Fruit fly (Drosophila melanogaster): ENCODE measurements around the gene tin.

tin gene

DNA sequence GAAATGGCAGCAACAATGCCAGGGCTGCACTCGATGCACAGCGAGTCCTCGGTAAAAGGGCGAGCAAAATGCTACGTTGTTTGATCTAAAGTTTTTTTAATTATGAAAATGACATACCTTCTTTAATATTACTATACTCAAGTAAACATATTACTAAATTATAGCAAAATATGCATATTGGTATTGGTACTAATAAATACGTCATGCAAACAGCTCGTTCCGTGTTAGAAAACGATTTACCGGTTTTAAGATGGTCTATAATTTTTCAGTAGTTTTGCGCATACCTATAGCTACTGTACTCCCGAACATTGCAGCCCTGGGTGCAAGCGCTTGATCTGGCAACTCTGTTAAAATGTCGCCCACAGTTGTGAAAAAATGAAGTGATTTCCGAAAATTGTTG is 13.5 kb upstream of the tin start:
- TF ChIP-seq CG16863 (GFP tag; optimal IDR thresholded peaks at IDR 0.05) (peak; percentile 88), sob (GFP tag; IDR thresholded peaks at IDR 0.05) (peak; percentile 95), sr (GFP tag; IDR thresholded peaks at IDR 0.05) (no peak), odd (GFP tag; optimal IDR thresholded peaks at IDR 0.05) (peak; percentile 92), Hey (tag; optimal IDR thresholded peaks at IDR 0.05) (peak; percentile 84), CG8388 (GFP tag; optimal IDR thresholded peaks at IDR 0.05) (peak; percentile 90), Bgb (GFP tag; IDR thresholded peaks at IDR 0.05; ENCODE audit: partially characterized antibody) (no peak), CG11723 (GFP tag; optimal IDR thresholded peaks at IDR 0.05) (peak; percentile 91), Meics (GFP tag; optimal IDR thresholded peaks at IDR 0.05) (peak; percentile 96), CG18476 (GFP tag; optimal IDR thresholded peaks at IDR 0.05) (peak; percentile 89), gsb-n (tag; optimal IDR thresholded peaks at IDR 0.05) (peak; percentile 87), h (optimal IDR thresholded peaks at IDR 0.05) (no peak), ERR (GFP tag; optimal IDR thresholded peaks at IDR 0.05) (peak; percentile 81), unpg (GFP tag; optimal IDR thresholded peaks at IDR 0.05) (peak; percentile 94), Blimp-1 (GFP tag; optimal IDR thresholded peaks at IDR 0.05) (no peak), HmgD (GFP tag; optimal IDR thresholded peaks at IDR 0.05) (peak; percentile 72), cg (GFP tag; optimal IDR thresholded peaks at IDR 0.05) (no peak), Ada2b (GFP tag; IDR thresholded peaks at IDR 0.05) (peak; percentile 90), HLH54F (GFP tag; optimal IDR thresholded peaks at IDR 0.05) (peak; percentile 97), CG7372 (GFP tag; IDR thresholded peaks at IDR 0.05) (peak; percentile 94), CG4617 (GFP tag; optimal IDR thresholded peaks at IDR 0.05; ENCODE audit: borderline replicate concordance) (peak; percentile 98), CG15514 (GFP tag; optimal IDR thresholded peaks at IDR 0.05) (peak; percentile 89), CG7987 (GFP tag; optimal IDR thresholded peaks at IDR 0.05) (peak; percentile 84), CG17361 (GFP tag; IDR thresholded peaks at IDR 0.05) (peak; percentile 98), ci (GFP tag; IDR thresholded peaks at IDR 0.05) (peak; percentile 89), crc (GFP tag; optimal IDR thresholded peaks at IDR 0.05) (peak; percentile 79), NC2α (GFP tag; optimal IDR thresholded peaks at IDR 0.05) (peak; percentile 88), CG4328 (GFP tag; optimal IDR thresholded peaks at IDR 0.05) (peak; percentile 96), CG13624 (GFP tag; optimal IDR thresholded peaks at IDR 0.05) (peak; percentile 94), MBD-R2 (GFP tag; IDR thresholded peaks at IDR 0.05) (peak; percentile 92), CG10565 (GFP tag; optimal IDR thresholded peaks at IDR 0.05) (peak; percentile 72), CG3847 (GFP tag; IDR thresholded peaks at IDR 0.05) (peak; percentile 98), CG18619 (GFP tag; optimal IDR thresholded peaks at IDR 0.05) (peak; percentile 97), mam (GFP tag; optimal IDR thresholded peaks at IDR 0.05) (peak; percentile 98), dpn (GFP tag; optimal IDR thresholded peaks at IDR 0.05) (peak; percentile 95 to 96), CG1529 (GFP tag; optimal IDR thresholded peaks at IDR 0.05) (peak; percentile 87), Hmx (GFP tag; optimal IDR thresholded peaks at IDR 0.05) (peak; percentile 93), Asciz (GFP tag; optimal IDR thresholded peaks at IDR 0.05) (no peak), unc-4 (GFP tag; IDR thresholded peaks at IDR 0.05; ENCODE audit: partially characterized antibody) (no peak), Dp (GFP tag; optimal IDR thresholded peaks at IDR 0.05) (peak; percentile 35), CG10979 (tag; optimal IDR thresholded peaks at IDR 0.05) (peak; percentile 86), CG11696 (GFP tag; IDR thresholded peaks at IDR 0.05) (peak; percentile 74), CG5245 (GFP tag; optimal IDR thresholded peaks at IDR 0.05) (peak; percentile 92), crp (GFP tag; optimal IDR thresholded peaks at IDR 0.05) (peak in 1 of 2 experiments; percentile 62), CG17328 (GFP tag; IDR thresholded peaks at IDR 0.05) (peak; percentile 78), ken (GFP tag; IDR thresholded peaks at IDR 0.05) (peak; percentile 90), CG1603 (tag; optimal IDR thresholded peaks at IDR 0.05) (peak; percentile 79), jigr1 (GFP tag; IDR thresholded peaks at IDR 0.05) (peak; percentile 91), Side (GFP tag; optimal IDR thresholded peaks at IDR 0.05) (peak; percentile 90), CoRest (tag; optimal IDR thresholded peaks at IDR 0.05) (peak; percentile 98), Dek (tag; optimal IDR thresholded peaks at IDR 0.05) (peak; percentile 95)

Data from whole organism, embryonic.